Worm (Caenorhabditis elegans) whole organism, L4 larva: ENCODE results near the gene T12A7.10.

ENCODE experiments used
- Y105C5A.15 ChIP-seq: fragments of 200-800 bp; sonication (Bioruptor generic); IDR thresholded peaks from 2 replicates; pipeline ENCODE4 v1.3.6; 2022; ENCODE audit warnings: missing genetic modification characterization, missing compliant biosample characterization
- aly-2 ChIP-seq: sonication (generic microtip); optimal IDR thresholded peaks from 2 replicates; lab custom pipeline; 2018; ENCODE audit warnings: missing biosample characterization, missing genetic modification characterization
- ceh-82 ChIP-seq: sonication (generic microtip); optimal IDR thresholded peaks from 2 replicates; lab custom pipeline; 2017; ENCODE audit warnings: missing biosample characterization, missing genetic modification characterization
- duxl-1 ChIP-seq: sonication (generic microtip); optimal IDR thresholded peaks from 2 replicates; lab custom pipeline; 2016; ENCODE audit warnings: mild to moderate bottlenecking, missing genetic modification characterization, moderate library complexity, missing compliant biosample characterization; ENCODE audit not compliant: poor library complexity
- fos-1 ChIP-seq: fragments of 150-350 bp; optimal IDR thresholded peaks from 2 replicates; lab custom pipeline; 2014; ENCODE audit warnings: missing biosample characterization, missing genetic modification characterization
- jun-1 ChIP-seq: fragments of 150-350 bp; optimal IDR thresholded peaks from 2 replicates; lab custom pipeline; 2014; ENCODE audit warnings: missing biosample characterization, missing genetic modification reagents, missing genetic modification characterization
- lir-3 ChIP-seq: sonication (generic microtip); optimal IDR thresholded peaks from 2 replicates; lab custom pipeline; 2016; ENCODE audit warnings: mild to moderate bottlenecking, missing genetic modification characterization, missing compliant biosample characterization
- nhr-76 ChIP-seq: fragments of 150-350 bp; optimal IDR thresholded peaks from 2 replicates; lab custom pipeline; 2014; ENCODE audit warnings: missing biosample characterization, missing genetic modification characterization
- nhr-77 ChIP-seq: fragments of 150-350 bp; optimal IDR thresholded peaks from 2 replicates; lab custom pipeline; 2014; ENCODE audit warnings: missing biosample characterization, missing genetic modification characterization
- skn-1 ChIP-seq: fragments of 150-350 bp; optimal IDR thresholded peaks from 2 replicates; lab custom pipeline; 2014; ENCODE audit warnings: missing biosample characterization, missing genetic modification characterization
- unc-130 ChIP-seq: sonication (generic microtip); optimal IDR thresholded peaks from 2 replicates; lab custom pipeline; 2016; ENCODE audit warnings: missing genetic modification reagents, missing genetic modification characterization, missing compliant biosample characterization

DNA sequence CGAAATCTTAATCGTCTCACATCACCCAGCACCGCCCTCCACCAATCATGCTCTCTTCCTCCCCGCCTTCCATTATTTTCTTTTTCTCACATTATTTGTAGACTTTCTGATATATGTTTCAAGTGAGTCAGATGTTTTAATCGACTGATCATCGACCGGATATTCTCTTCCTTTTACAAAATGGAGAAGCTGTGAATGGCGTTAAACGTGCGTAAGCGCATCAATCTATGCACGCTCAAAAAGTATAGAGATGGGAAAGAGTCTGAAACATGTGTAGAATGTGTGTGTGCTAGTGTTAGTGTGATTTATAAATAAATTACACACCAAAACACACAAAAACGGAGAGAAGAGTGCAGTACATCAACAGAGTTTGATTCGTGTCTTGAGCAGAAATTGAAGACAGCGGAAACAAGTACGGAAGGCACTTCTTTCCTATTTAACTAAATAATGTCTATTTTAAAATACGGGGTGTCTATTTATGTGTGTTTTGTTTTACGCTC is 22.1 kb upstream of the T12A7.10 start:
- no peak for TF ChIP-seq duxl-1 (tag; lab: Kevin White, UChicago)
- TF ChIP-seq nhr-76 (tag; lab: Kevin White, UChicago) = no peak
- TF ChIP-seq skn-1 = no peak
- no peak for TF ChIP-seq fos-1 (tag; lab: Kevin White, UChicago)
- no peak for TF ChIP-seq lir-3
- TF ChIP-seq unc-130 (GFP tag; lab: Kevin White, UChicago) = no peak
- TF ChIP-seq aly-2 (tag; lab: Kevin White, UChicago) = no peak
- no peak for TF ChIP-seq ceh-82 (tag; lab: Kevin White, UChicago)
- TF ChIP-seq Y105C5A.15 (GFP tag; lab: Robert Waterston, UW) = no peak
- TF ChIP-seq jun-1 (tag; lab: Kevin White, UChicago) = no peak
- TF ChIP-seq nhr-77 = no peak
